Fruit fly (Drosophila melanogaster) whole organism, embryonic: ENCODE data around the gene mag.

Experiments
- Asciz ChIP-seq: fragments of 200-800 bp; sonication (Bioruptor generic); optimal IDR thresholded peaks from 2 replicates; lab custom pipeline; 2017; ENCODE audit warnings: missing biosample characterization, mild to moderate bottlenecking, missing genetic modification characterization, missing genetic modification reagents
- B-H1 ChIP-seq: fragments of 200-800 bp; sonication (Bioruptor generic); IDR thresholded peaks from 3 replicates; pipeline ENCODE4 v1.3.6; 2022; ENCODE audit warnings: missing biosample characterization, missing genetic modification characterization
- BEAF-32 ChIP-seq: fragments of 200-800 bp; sonication (Bioruptor generic); optimal IDR thresholded peaks from 3 replicates; lab custom pipeline; 2017; ENCODE audit warnings: missing biosample characterization, missing genetic modification characterization, mild to moderate bottlenecking, moderate library complexity, missing genetic modification reagents
- CG10209 ChIP-seq: fragments of 200-800 bp; sonication (Bioruptor generic); optimal IDR thresholded peaks from 3 replicates; lab custom pipeline; 2017; ENCODE audit warnings: missing biosample characterization, mild to moderate bottlenecking, missing genetic modification characterization, missing genetic modification reagents
- CG12155 ChIP-seq: fragments of 200-800 bp; sonication (Bioruptor generic); optimal IDR thresholded peaks from 3 replicates; lab custom pipeline; 2016; ENCODE audit warnings: missing biosample characterization, missing genetic modification characterization
- CG1233 ChIP-seq: fragments of 200-800 bp; sonication (Bioruptor generic); optimal IDR thresholded peaks from 4 replicates; lab custom pipeline; 2018; ENCODE audit warnings: missing biosample characterization, mild to moderate bottlenecking, missing genetic modification characterization
- CG13123 ChIP-seq: fragments of 200-800 bp; sonication (Bioruptor generic); optimal IDR thresholded peaks from 2 replicates; lab custom pipeline; 2016; ENCODE audit warnings: missing biosample characterization, missing genetic modification characterization
- CG13894 ChIP-seq: fragments of 200-800 bp; sonication (Bioruptor generic); optimal IDR thresholded peaks from 3 replicates; lab custom pipeline; 2018; ENCODE audit warnings: missing biosample characterization, mild to moderate bottlenecking, missing genetic modification characterization, moderate library complexity
- CG16779 ChIP-seq: fragments of 200-800 bp; sonication (Bioruptor generic); IDR thresholded peaks from 2 replicates; pipeline ENCODE4 v1.3.6; 2022; ENCODE audit warnings: missing biosample characterization, missing genetic modification characterization
- CG16863 ChIP-seq: fragments of 200-800 bp; sonication (Bioruptor generic); optimal IDR thresholded peaks from 3 replicates; lab custom pipeline; 2016; ENCODE audit warnings: missing biosample characterization, missing genetic modification characterization
- CG17361 ChIP-seq: fragments of 200-800 bp; sonication (Bioruptor generic); IDR thresholded peaks from 3 replicates; pipeline ENCODE4 v1.3.6; 2022; ENCODE audit warnings: missing biosample characterization, missing genetic modification characterization
- CG1792 ChIP-seq: fragments of 200-800 bp; sonication (Bioruptor generic); optimal IDR thresholded peaks from 2 replicates; lab custom pipeline; 2016; ENCODE audit warnings: missing biosample characterization, missing genetic modification characterization
- CG31441 ChIP-seq: fragments of 200-800 bp; sonication (Bioruptor generic); IDR thresholded peaks from 2 replicates; pipeline ENCODE4 v1.3.6; 2022; ENCODE audit warnings: missing biosample characterization, missing genetic modification characterization
- CG4328 ChIP-seq: fragments of 200-800 bp; sonication (Bioruptor generic); optimal IDR thresholded peaks from 3 replicates; lab custom pipeline; 2017; ENCODE audit warnings: missing biosample characterization, missing genetic modification reagents, missing genetic modification characterization
- CG7372 ChIP-seq: fragments of 200-800 bp; sonication (Bioruptor generic); IDR thresholded peaks from 2 replicates; pipeline ENCODE4 v1.3.6; 2022; ENCODE audit warnings: missing biosample characterization, missing genetic modification characterization
- CG8765 ChIP-seq: fragments of 200-800 bp; sonication (Bioruptor generic); IDR thresholded peaks from 2 replicates; pipeline ENCODE4 v1.3.6; 2022; ENCODE audit warnings: missing biosample characterization, missing genetic modification characterization
- D ChIP-seq, 2 experiments: fragments of 200-800 bp in 1 of 2; fragments of >200 bp in 1 of 2; sonication (Bioruptor generic) in 1 of 2; optimal IDR thresholded peaks; 2 replicates in 1 of 2; 3 replicates in 1 of 2; lab custom pipeline; 2017; ENCODE audit warnings: mild to moderate bottlenecking in 1 of 2, missing biosample characterization in 1 of 2, missing genetic modification characterization in 1 of 2, missing genetic modification reagents in 1 of 2
- D19A ChIP-seq: fragments of 200-800 bp; optimal IDR thresholded peaks from 3 replicates; lab custom pipeline; 2019; ENCODE audit warnings: missing biosample characterization, mild to moderate bottlenecking, missing genetic modification characterization, moderate library complexity
- D19B ChIP-seq: fragments of 200-800 bp; sonication (Bioruptor generic); optimal IDR thresholded peaks from 2 replicates; lab custom pipeline; 2017; ENCODE audit warnings: missing biosample characterization, mild to moderate bottlenecking, missing genetic modification characterization
- Dbx ChIP-seq: fragments of 200-800 bp; sonication (Bioruptor generic); IDR thresholded peaks from 3 replicates; pipeline ENCODE4 v1.3.6; 2022; ENCODE audit warnings: missing biosample characterization, missing genetic modification characterization
- Dip2 ChIP-seq: fragments of 200-800 bp; sonication (Bioruptor generic); IDR thresholded peaks from 2 replicates; pipeline ENCODE4 v1.3.6; 2022; ENCODE audit warnings: missing biosample characterization, missing genetic modification characterization
- Dll ChIP-seq: fragments of 200-800 bp; sonication (Bioruptor generic); IDR thresholded peaks from 4 replicates; pipeline ENCODE4 v1.3.6; 2022; ENCODE audit warnings: missing biosample characterization, missing genetic modification characterization; ENCODE audit not compliant: partially characterized antibody
- Elba2 ChIP-seq: fragments of 200-800 bp; sonication (Bioruptor generic); optimal IDR thresholded peaks from 3 replicates; lab custom pipeline; 2016; ENCODE audit warnings: missing biosample characterization, missing genetic modification characterization
- HHEX ChIP-seq: fragments of 200-800 bp; sonication (Bioruptor generic); optimal IDR thresholded peaks from 3 replicates; lab custom pipeline; 2017; ENCODE audit warnings: missing biosample characterization, mild to moderate bottlenecking, missing genetic modification characterization, missing genetic modification reagents
- HLH4C ChIP-seq: fragments of 200-800 bp; sonication (Bioruptor generic); IDR thresholded peaks from 3 replicates; pipeline ENCODE4 v1.3.6; 2022; ENCODE audit warnings: missing biosample characterization, missing genetic modification characterization; ENCODE audit not compliant: partially characterized antibody
- NC2α ChIP-seq: fragments of 200-800 bp; sonication (Bioruptor generic); optimal IDR thresholded peaks from 2 replicates; lab custom pipeline; 2016; ENCODE audit warnings: missing biosample characterization, missing genetic modification characterization
- NFAT ChIP-seq: fragments of 200-800 bp; sonication (Bioruptor generic); IDR thresholded peaks from 2 replicates; pipeline ENCODE4 v1.3.6; 2022; ENCODE audit warnings: missing biosample characterization, missing genetic modification characterization
- Nf-YC ChIP-seq: fragments of 200-800 bp; optimal IDR thresholded peaks from 3 replicates; lab custom pipeline; 2019; ENCODE audit warnings: missing biosample characterization, mild to moderate bottlenecking, missing genetic modification characterization, moderate library complexity
- Scr ChIP-seq: fragments of 200-800 bp; sonication (Bioruptor generic); IDR thresholded peaks from 2 replicates; pipeline ENCODE4 v1.3.6; 2022; ENCODE audit warnings: missing biosample characterization, missing genetic modification characterization; ENCODE audit not compliant: partially characterized antibody
- Six4 ChIP-seq: fragments of 200-800 bp; sonication (Bioruptor generic); optimal IDR thresholded peaks from 2 replicates; lab custom pipeline; 2016; ENCODE audit warnings: missing biosample characterization, missing genetic modification characterization
- Sry-β ChIP-seq: fragments of 200-800 bp; sonication (Bioruptor generic); optimal IDR thresholded peaks from 2 replicates; lab custom pipeline; 2018; ENCODE audit warnings: missing biosample characterization, mild to moderate bottlenecking, missing genetic modification characterization, moderate library complexity
- ase ChIP-seq: fragments of 200-800 bp; sonication (Bioruptor generic); IDR thresholded peaks from 3 replicates; pipeline ENCODE4 v1.3.6; 2022; ENCODE audit warnings: missing biosample characterization, missing genetic modification characterization
- bab2 ChIP-seq: fragments of 200-800 bp; sonication (Bioruptor generic); optimal IDR thresholded peaks from 2 replicates; lab custom pipeline; 2016; ENCODE audit warnings: missing biosample characterization, missing genetic modification characterization
- chif ChIP-seq, 2 experiments: fragments of 200-800 bp; sonication (Bioruptor generic); optimal IDR thresholded peaks; 3 replicates each; lab custom pipeline; 2016; ENCODE audit warnings: missing biosample characterization in 2 of 2, missing genetic modification characterization in 2 of 2
- ci ChIP-seq: fragments of 200-800 bp; sonication (Bioruptor generic); IDR thresholded peaks from 3 replicates; pipeline ENCODE4 v1.3.6; 2022; ENCODE audit warnings: missing biosample characterization, missing genetic modification characterization
- cwo ChIP-seq: fragments of 200-800 bp; sonication (Bioruptor generic); optimal IDR thresholded peaks from 3 replicates; lab custom pipeline; 2017; ENCODE audit warnings: missing biosample characterization, missing genetic modification characterization, mild to moderate bottlenecking, moderate library complexity, missing genetic modification reagents
- disco-r ChIP-seq: fragments of 200-800 bp; sonication (Bioruptor generic); optimal IDR thresholded peaks from 2 replicates; lab custom pipeline; 2016; ENCODE audit warnings: missing biosample characterization, missing genetic modification characterization
- ewg ChIP-seq: fragments of 200-800 bp; sonication (Bioruptor generic); optimal IDR thresholded peaks from 3 replicates; lab custom pipeline; 2017; ENCODE audit warnings: mild to moderate bottlenecking, missing biosample characterization, missing genetic modification reagents, missing genetic modification characterization
- ftz-f1 ChIP-seq: fragments of 200-800 bp; sonication (Bioruptor generic); optimal IDR thresholded peaks from 2 replicates; lab custom pipeline; 2016; ENCODE audit warnings: missing biosample characterization, missing genetic modification characterization
- gro ChIP-seq: fragments of 200-800 bp; sonication (Bioruptor generic); optimal IDR thresholded peaks from 2 replicates; lab custom pipeline; 2016; ENCODE audit warnings: missing biosample characterization, missing genetic modification characterization
- kay ChIP-seq: fragments of 200-800 bp; sonication (Bioruptor generic); optimal IDR thresholded peaks from 2 replicates; lab custom pipeline; 2016; ENCODE audit warnings: missing biosample characterization, missing genetic modification characterization
- maf-S ChIP-seq: fragments of 200-800 bp; sonication (Bioruptor generic); optimal IDR thresholded peaks from 2 replicates; lab custom pipeline; 2016; ENCODE audit warnings: missing biosample characterization, missing genetic modification characterization
- otp ChIP-seq: fragments of 200-800 bp; sonication (Bioruptor generic); IDR thresholded peaks from 3 replicates; pipeline ENCODE4, ENCODE4 v1.3.6; 2022; ENCODE audit warnings: missing biosample characterization, missing genetic modification characterization
- pb ChIP-seq: fragments of 200-800 bp; sonication (Bioruptor generic); optimal IDR thresholded peaks from 3 replicates; lab custom pipeline; 2016; ENCODE audit warnings: missing biosample characterization, missing genetic modification characterization
- pfk ChIP-seq: fragments of 200-800 bp; sonication (Bioruptor generic); optimal IDR thresholded peaks from 2 replicates; lab custom pipeline; 2018; ENCODE audit warnings: missing biosample characterization, mild to moderate bottlenecking, missing genetic modification characterization, moderate library complexity
- slbo ChIP-seq: fragments of 200-800 bp; sonication (Bioruptor generic); IDR thresholded peaks from 2 replicates; pipeline ENCODE4 v1.3.6; 2022; ENCODE audit warnings: missing biosample characterization, missing genetic modification characterization
- so ChIP-seq: fragments of 200-800 bp; sonication (Bioruptor generic); IDR thresholded peaks from 3 replicates; pipeline ENCODE4 v1.3.6; 2022; ENCODE audit warnings: missing biosample characterization, missing genetic modification characterization
- tna ChIP-seq: fragments of 200-800 bp; sonication (Bioruptor generic); IDR thresholded peaks from 2 replicates; pipeline ENCODE4 v1.3.6; 2022; ENCODE audit warnings: missing biosample characterization, missing genetic modification characterization; ENCODE audit not compliant: partially characterized antibody
- unpg ChIP-seq: fragments of 200-800 bp; sonication (Bioruptor generic); optimal IDR thresholded peaks from 3 replicates; lab custom pipeline; 2018; ENCODE audit warnings: missing biosample characterization, mild to moderate bottlenecking, missing genetic modification characterization, moderate library complexity
- wek ChIP-seq: fragments of 200-800 bp; sonication (Bioruptor generic); optimal IDR thresholded peaks from 3 replicates; lab custom pipeline; 2018; ENCODE audit warnings: missing biosample characterization, mild to moderate bottlenecking, missing genetic modification characterization, moderate library complexity
- wor ChIP-seq: fragments of 200-800 bp; sonication (Bioruptor generic); IDR thresholded peaks from 2 replicates; pipeline ENCODE4 v1.3.6; 2022; ENCODE audit warnings: missing biosample characterization, missing genetic modification characterization

The mag gene

DNA sequence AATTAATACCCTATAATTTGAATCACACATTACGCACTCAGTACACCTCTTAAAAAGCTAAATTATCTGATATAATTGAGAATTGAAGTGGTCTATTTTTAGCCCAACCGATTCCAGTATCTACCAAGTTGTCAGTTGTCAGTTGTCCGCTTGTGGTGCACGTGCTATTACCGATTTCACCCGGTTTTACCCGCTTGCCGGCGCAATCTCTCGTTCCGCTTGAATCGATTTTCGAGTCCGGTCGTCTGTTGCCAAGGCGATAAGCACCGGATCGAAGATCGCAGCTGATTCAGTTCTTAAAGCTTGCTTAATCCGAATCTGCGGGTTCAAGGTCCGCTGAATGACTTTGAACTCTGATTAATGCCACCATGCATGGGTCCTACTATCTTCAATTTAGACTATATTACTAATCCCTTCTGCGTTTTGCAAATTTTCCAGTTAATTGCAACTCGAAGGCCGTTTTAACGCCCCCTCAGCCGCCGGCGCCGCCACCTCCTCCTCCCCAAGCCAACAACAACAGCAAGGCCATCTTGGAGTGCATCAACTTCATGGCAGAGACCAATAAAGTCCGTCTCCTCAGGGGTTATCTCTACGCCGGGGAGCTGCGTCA lies 51.1 kb downstream of the mag start:
- TF ChIP-seq NFAT (GFP tag; lab: Robert Waterston, UW) (no peak), so (GFP tag; lab: Robert Waterston, UW) (no peak), Dbx (GFP tag; lab: Robert Waterston, UW) (no peak), wek (GFP tag; lab: Kevin White, UChicago) (no peak), HHEX (no peak), CG4328 (GFP tag; lab: Kevin White, UChicago) (no peak), CG8765 (no peak), D (optimal IDR thresholded peaks at IDR 0.05; lab: Kevin White, UChicago) (no peak), D (GFP tag; optimal IDR thresholded peaks at IDR 0.05; lab: Kevin White, UChicago) (no peak), D19A (no peak), CG10209 (GFP tag; lab: Kevin White, UChicago) (no peak), Dip2 (GFP tag; lab: Robert Waterston, UW) (no peak), B-H1 (no peak), CG7372 (GFP tag; lab: Robert Waterston, UW) (no peak), Asciz (GFP tag; lab: Kevin White, UChicago) (no peak), tna (GFP tag; lab: Robert Waterston, UW) (no peak), Dll (GFP tag; lab: Robert Waterston, UW) (no peak), chif (GFP tag; optimal IDR thresholded peaks at IDR 0.05; lab: Kevin White, UChicago) (no peak), Sry-β (GFP tag; lab: Kevin White, UChicago) (no peak), slbo (GFP tag; lab: Robert Waterston, UW) (0 out of 2 replicates have a peak, but pooled peaks have one; percentile 6), BEAF-32 (GFP tag; lab: Kevin White, UChicago) (no peak), CG16863 (GFP tag; lab: Kevin White, UChicago) (no peak), bab2 (GFP tag; lab: Kevin White, UChicago) (no peak), CG16779 (GFP tag; lab: Robert Waterston, UW) (no peak), HLH4C (no peak), CG17361 (GFP tag; lab: Robert Waterston, UW) (no peak), CG12155 (GFP tag; lab: Kevin White, UChicago) (no peak), ewg (no peak), D19B (GFP tag; lab: Kevin White, UChicago) (peak; percentile 64), Six4 (GFP tag; lab: Kevin White, UChicago) (no peak), maf-S (GFP tag; lab: Kevin White, UChicago) (no peak), disco-r (no peak), Scr (GFP tag; lab: Robert Waterston, UW) (no peak), ase (GFP tag; lab: Robert Waterston, UW) (no peak), CG1792 (GFP tag; lab: Kevin White, UChicago) (no peak), NC2α (GFP tag; lab: Kevin White, UChicago) (no peak), gro (GFP tag; lab: Kevin White, UChicago) (no peak), otp (GFP tag; lab: Robert Waterston, UW) (no peak), kay (GFP tag; lab: Kevin White, UChicago) (no peak), unpg (no peak), wor (GFP tag; lab: Robert Waterston, UW) (no peak), Nf-YC (no peak), CG13123 (GFP tag; lab: Kevin White, UChicago) (no peak), CG1233 (GFP tag; lab: Kevin White, UChicago) (no peak), Elba2 (no peak), ftz-f1 (GFP tag; lab: Kevin White, UChicago) (peak; percentile 36), cwo (GFP tag; lab: Kevin White, UChicago) (peak; percentile 78), pb (GFP tag; lab: Kevin White, UChicago) (no peak), pfk (GFP tag; lab: Kevin White, UChicago) (no peak), ci (no peak), CG31441 (no peak), CG13894 (tag; lab: Kevin White, UChicago) (no peak)
